Fruit fly (Drosophila melanogaster) whole organism, embryonic: ENCODE results near the gene Ppm1.

Experiments
- Atf6 ChIP-seq: fragments of 200-800 bp; sonication (Bioruptor generic); IDR thresholded peaks from 2 replicates; pipeline ENCODE4 v1.3.6; 2022; ENCODE audit warnings: missing biosample characterization, missing genetic modification characterization
- B-H2 ChIP-seq: fragments of 200-800 bp; sonication (Bioruptor generic); optimal IDR thresholded peaks from 2 replicates; lab custom pipeline; 2018; ENCODE audit warnings: missing biosample characterization, mild to moderate bottlenecking, missing genetic modification characterization
- BtbVII ChIP-seq: fragments of 200-800 bp; sonication (Bioruptor generic); optimal IDR thresholded peaks from 3 replicates; lab custom pipeline; 2017; ENCODE audit warnings: missing biosample characterization, mild to moderate bottlenecking, missing genetic modification characterization
- CG10543 ChIP-seq: fragments of 200-800 bp; sonication (Bioruptor generic); optimal IDR thresholded peaks from 3 replicates; lab custom pipeline; 2017; ENCODE audit warnings: missing biosample characterization, mild to moderate bottlenecking, missing genetic modification characterization, moderate library complexity
- CG10654 ChIP-seq: fragments of 200-800 bp; sonication (Bioruptor generic); optimal IDR thresholded peaks from 2 replicates; lab custom pipeline; 2016; ENCODE audit warnings: missing biosample characterization, missing genetic modification characterization
- CG11560 ChIP-seq: fragments of 200-800 bp; sonication (Bioruptor generic); IDR thresholded peaks from 3 replicates; pipeline ENCODE4 v1.3.6; 2022; ENCODE audit warnings: missing biosample characterization, missing genetic modification characterization
- CG11723 ChIP-seq: fragments of 200-800 bp; sonication (Bioruptor generic); optimal IDR thresholded peaks from 2 replicates; lab custom pipeline; 2017; ENCODE audit warnings: missing biosample characterization, mild to moderate bottlenecking, missing genetic modification characterization
- CG13775 ChIP-seq: fragments of 200-800 bp; sonication (Bioruptor generic); optimal IDR thresholded peaks from 3 replicates; lab custom pipeline; 2017; ENCODE audit warnings: missing biosample characterization, mild to moderate bottlenecking, missing genetic modification characterization
- CG14860 ChIP-seq: fragments of 200-800 bp; sonication (Bioruptor generic); IDR thresholded peaks from 3 replicates; pipeline ENCODE4 v1.3.6; 2022; ENCODE audit warnings: missing biosample characterization, missing genetic modification characterization; ENCODE audit not compliant: partially characterized antibody
- CG1602 ChIP-seq: fragments of 200-800 bp; sonication (Bioruptor generic); optimal IDR thresholded peaks from 3 replicates; lab custom pipeline; 2016; ENCODE audit warnings: missing biosample characterization, missing genetic modification characterization
- CG17328 ChIP-seq: fragments of 200-800 bp; sonication (Bioruptor generic); IDR thresholded peaks from 2 replicates; pipeline ENCODE4 v1.3.6; 2022; ENCODE audit warnings: missing biosample characterization, missing genetic modification characterization
- CG2678 ChIP-seq: fragments of 200-800 bp; sonication (Bioruptor generic); optimal IDR thresholded peaks from 3 replicates; lab custom pipeline; 2019; ENCODE audit warnings: missing biosample characterization, mild to moderate bottlenecking, missing genetic modification characterization, moderate library complexity
- CG2875 ChIP-seq: fragments of 200-800 bp; sonication (Bioruptor generic); optimal IDR thresholded peaks from 2 replicates; lab custom pipeline; 2017; ENCODE audit warnings: missing biosample characterization, mild to moderate bottlenecking, missing genetic modification characterization, missing genetic modification reagents
- CG34224 ChIP-seq: fragments of 200-800 bp; sonication (Bioruptor generic); IDR thresholded peaks from 3 replicates; pipeline ENCODE4 v1.3.6; 2022; ENCODE audit warnings: missing biosample characterization, missing genetic modification characterization; ENCODE audit not compliant: partially characterized antibody
- CG5245 ChIP-seq: fragments of 200-800 bp; sonication (Bioruptor generic); optimal IDR thresholded peaks from 3 replicates; lab custom pipeline; 2016; ENCODE audit warnings: missing biosample characterization, missing genetic modification characterization
- CG7271 ChIP-seq: fragments of 200-800 bp; sonication (Bioruptor generic); optimal IDR thresholded peaks from 2 replicates; lab custom pipeline; 2018; ENCODE audit warnings: missing biosample characterization, mild to moderate bottlenecking, missing genetic modification characterization, moderate library complexity
- CrebB ChIP-seq: fragments of 200-800 bp; sonication (Bioruptor generic); optimal IDR thresholded peaks from 3 replicates; lab custom pipeline; 2018; ENCODE audit warnings: missing biosample characterization, mild to moderate bottlenecking, missing genetic modification characterization
- D19A ChIP-seq: fragments of 200-800 bp; optimal IDR thresholded peaks from 3 replicates; lab custom pipeline; 2019; ENCODE audit warnings: missing biosample characterization, mild to moderate bottlenecking, missing genetic modification characterization, moderate library complexity
- Dek ChIP-seq: fragments of 200-800 bp; sonication (Bioruptor generic); optimal IDR thresholded peaks from 3 replicates; lab custom pipeline; 2019; ENCODE audit warnings: missing biosample characterization, mild to moderate bottlenecking, missing genetic modification characterization, moderate library complexity
- Dfd ChIP-seq, 2 experiments: fragments of >200 bp; optimal IDR thresholded peaks; 2 replicates each; lab custom pipeline; 2017; ENCODE audit warnings: missing biosample characterization in 2 of 2, missing genetic modification characterization in 2 of 2
- Dip2 ChIP-seq: fragments of 200-800 bp; sonication (Bioruptor generic); IDR thresholded peaks from 2 replicates; pipeline ENCODE4 v1.3.6; 2022; ENCODE audit warnings: missing biosample characterization, missing genetic modification characterization
- Hand ChIP-seq: fragments of 200-800 bp; sonication (Bioruptor generic); optimal IDR thresholded peaks from 2 replicates; lab custom pipeline; 2017; ENCODE audit warnings: mild to moderate bottlenecking, missing biosample characterization, missing genetic modification reagents, missing genetic modification characterization
- HmgZ ChIP-seq: fragments of 200-800 bp; sonication (Bioruptor generic); optimal IDR thresholded peaks from 2 replicates; lab custom pipeline; 2018; ENCODE audit warnings: missing biosample characterization, mild to moderate bottlenecking, missing genetic modification characterization
- Hmr ChIP-seq: fragments of 200-800 bp; sonication (Bioruptor generic); optimal IDR thresholded peaks from 3 replicates; lab custom pipeline; 2017; ENCODE audit warnings: mild to moderate bottlenecking, missing biosample characterization, missing genetic modification reagents, missing genetic modification characterization
- Hmx ChIP-seq: fragments of 200-800 bp; sonication (Bioruptor generic); optimal IDR thresholded peaks from 2 replicates; lab custom pipeline; 2016; ENCODE audit warnings: missing biosample characterization, missing genetic modification characterization
- Hr3 ChIP-seq: fragments of 200-800 bp; sonication (Bioruptor generic); optimal IDR thresholded peaks from 3 replicates; lab custom pipeline; 2016; ENCODE audit warnings: missing biosample characterization, missing genetic modification characterization
- Jarid2 ChIP-seq: fragments of 200-800 bp; sonication (Bioruptor generic); optimal IDR thresholded peaks from 3 replicates; lab custom pipeline; 2017; ENCODE audit warnings: mild to moderate bottlenecking, missing biosample characterization, missing genetic modification reagents, missing genetic modification characterization
- MBD-R2 ChIP-seq: fragments of 200-800 bp; sonication (Bioruptor generic); IDR thresholded peaks from 2 replicates; pipeline ENCODE4 v1.3.6; 2022; ENCODE audit warnings: missing biosample characterization, missing genetic modification characterization
- Mad ChIP-seq: fragments of 200-800 bp; sonication (Bioruptor generic); optimal IDR thresholded peaks from 2 replicates; lab custom pipeline; 2016; ENCODE audit warnings: missing biosample characterization, missing genetic modification characterization
- NFAT ChIP-seq: fragments of 200-800 bp; sonication (Bioruptor generic); IDR thresholded peaks from 2 replicates; pipeline ENCODE4 v1.3.6; 2022; ENCODE audit warnings: missing biosample characterization, missing genetic modification characterization
- Rfx ChIP-seq: fragments of 200-800 bp; sonication (Bioruptor generic); IDR thresholded peaks from 2 replicates; pipeline ENCODE4 v1.3.6; 2022; ENCODE audit warnings: missing biosample characterization, missing genetic modification characterization
- TFAM ChIP-seq: fragments of 200-800 bp; sonication (Bioruptor generic); optimal IDR thresholded peaks from 2 replicates; lab custom pipeline; 2017; ENCODE audit warnings: missing biosample characterization, missing genetic modification characterization, inconsistent platforms
- Usf ChIP-seq: fragments of 200-800 bp; sonication (Bioruptor generic); optimal IDR thresholded peaks from 2 replicates; lab custom pipeline; 2017; ENCODE audit warnings: missing genotype, missing biosample characterization, missing genetic modification characterization
- ac ChIP-seq: fragments of 200-800 bp; sonication (Bioruptor generic); optimal IDR thresholded peaks from 3 replicates; lab custom pipeline; 2017; ENCODE audit warnings: missing biosample characterization, mild to moderate bottlenecking, missing genetic modification characterization
- ash1 ChIP-seq: fragments of 200-800 bp; sonication (Bioruptor generic); optimal IDR thresholded peaks from 2 replicates; lab custom pipeline; 2018; ENCODE audit warnings: missing biosample characterization, mild to moderate bottlenecking, missing genetic modification characterization
- chm ChIP-seq: fragments of 200-800 bp; sonication (Bioruptor generic); IDR thresholded peaks from 2 replicates; pipeline ENCODE4 v1.3.6; 2022; ENCODE audit warnings: missing biosample characterization, missing genetic modification characterization
- corto ChIP-seq: fragments of 200-800 bp; sonication (Bioruptor generic); optimal IDR thresholded peaks from 2 replicates; lab custom pipeline; 2016; ENCODE audit warnings: missing biosample characterization, mild to moderate bottlenecking, missing genetic modification characterization, moderate library complexity
- crol ChIP-seq: fragments of 200-800 bp; sonication (Bioruptor generic); IDR thresholded peaks from 2 replicates; pipeline ENCODE4 v1.3.6; 2022; ENCODE audit warnings: missing biosample characterization, missing genetic modification characterization
- emc ChIP-seq: fragments of 200-800 bp; sonication (Bioruptor generic); optimal IDR thresholded peaks from 2 replicates; lab custom pipeline; 2016; ENCODE audit warnings: missing biosample characterization, missing genetic modification characterization
- exex ChIP-seq: fragments of 200-800 bp; sonication (Bioruptor generic); optimal IDR thresholded peaks from 4 replicates; lab custom pipeline; 2018; ENCODE audit warnings: missing biosample characterization, mild to moderate bottlenecking, missing genetic modification characterization, moderate library complexity
- fd3F ChIP-seq: fragments of 200-800 bp; sonication (Bioruptor generic); optimal IDR thresholded peaks from 2 replicates; lab custom pipeline; 2018; ENCODE audit warnings: missing biosample characterization, mild to moderate bottlenecking, missing genetic modification characterization, moderate library complexity
- gro ChIP-seq: fragments of 200-800 bp; sonication (Bioruptor generic); optimal IDR thresholded peaks from 2 replicates; lab custom pipeline; 2016; ENCODE audit warnings: missing biosample characterization, missing genetic modification characterization
- hb ChIP-seq: fragments of 200-800 bp; sonication (Bioruptor generic); IDR thresholded peaks from 3 replicates; pipeline ENCODE4 v1.3.6; 2022; ENCODE audit warnings: missing biosample characterization, missing genetic modification characterization; ENCODE audit not compliant: partially characterized antibody
- insv ChIP-seq, 2 experiments: fragments of 200-800 bp; sonication (Bioruptor generic); optimal IDR thresholded peaks; 3 replicates each; lab custom pipeline; 2016 to 2018; ENCODE audit warnings: missing biosample characterization in 2 of 2, missing genetic modification characterization in 2 of 2
- mirr ChIP-seq: fragments of 200-800 bp; sonication (Bioruptor generic); optimal IDR thresholded peaks from 3 replicates; lab custom pipeline; 2018; ENCODE audit warnings: missing biosample characterization, mild to moderate bottlenecking, missing genetic modification characterization
- pho ChIP-seq: fragments of 200-800 bp; sonication (Bioruptor generic); optimal IDR thresholded peaks from 2 replicates; lab custom pipeline; 2016; ENCODE audit warnings: missing biosample characterization, missing genetic modification characterization
- schlank ChIP-seq: fragments of 200-800 bp; sonication (Bioruptor generic); optimal IDR thresholded peaks from 2 replicates; lab custom pipeline; 2018; ENCODE audit warnings: missing biosample characterization, mild to moderate bottlenecking, missing genetic modification characterization
- seq ChIP-seq: fragments of 200-800 bp; sonication (Bioruptor generic); IDR thresholded peaks from 2 replicates; pipeline ENCODE4 v1.3.6; 2022; ENCODE audit warnings: missing biosample characterization, missing genetic modification characterization
- sim ChIP-seq: fragments of 200-800 bp; sonication (Bioruptor generic); IDR thresholded peaks from 2 replicates; pipeline ENCODE4 v1.3.6; 2022; ENCODE audit warnings: missing biosample characterization, missing genetic modification characterization
- sima ChIP-seq: fragments of 200-800 bp; sonication (Bioruptor generic); optimal IDR thresholded peaks from 2 replicates; lab custom pipeline; 2016; ENCODE audit warnings: missing biosample characterization, missing genetic modification characterization
- zfh1 ChIP-seq: fragments of 200-800 bp; sonication (Bioruptor generic); IDR thresholded peaks from 3 replicates; pipeline ENCODE4 v1.3.6; 2022; ENCODE audit warnings: missing biosample characterization, missing genetic modification characterization

The Ppm1 gene

DNA sequence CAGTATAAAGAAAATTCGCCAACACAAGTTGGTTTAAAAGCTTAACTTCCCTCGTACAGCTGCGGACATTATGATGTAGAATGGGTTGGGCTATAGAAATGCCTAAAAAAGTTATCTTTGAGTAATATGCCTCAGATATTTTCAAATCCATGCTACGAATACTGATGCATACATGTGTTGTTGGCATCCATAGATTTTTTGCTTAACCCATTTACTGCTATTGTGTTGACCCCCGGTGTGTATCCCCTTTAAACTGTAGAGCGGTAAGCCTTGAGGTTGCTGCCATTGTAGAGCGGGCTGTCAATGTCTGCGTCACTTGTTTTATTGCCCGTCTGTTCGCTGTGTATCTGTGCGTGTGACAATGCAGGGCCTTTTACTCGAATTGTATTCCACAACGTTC is 28.2 kb upstream of the Ppm1 start (continued):
- no peak for TF ChIP-seq CG7271 (tag; lab: Kevin White, UChicago)
- no peak for TF ChIP-seq ash1 (GFP tag; lab: Kevin White, UChicago)
- TF ChIP-seq Hmr (GFP tag; lab: Kevin White, UChicago) = peak; percentile 81
- no peak for TF ChIP-seq crol (GFP tag; lab: Robert Waterston, UW)
- TF ChIP-seq insv (GFP tag; optimal IDR thresholded peaks at IDR 0.05; lab: Kevin White, UChicago) = peak in 1 of 2 experiments; percentile 16
- TF ChIP-seq HmgZ (tag; lab: Kevin White, UChicago) = peak; percentile 51
- TF ChIP-seq CG10543 (GFP tag; lab: Kevin White, UChicago) = peak; percentile 9
- peak; percentile 64 for TF ChIP-seq Hand
- TF ChIP-seq sima (GFP tag; lab: Kevin White, UChicago) = no peak
- peak; percentile 81 for TF ChIP-seq CG2678
- TF ChIP-seq CG17328 (GFP tag; lab: Robert Waterston, UW) = peak; percentile 65
- peak; percentile 72 for TF ChIP-seq zfh1
- TF ChIP-seq CG5245 (GFP tag; lab: Kevin White, UChicago) = peak; percentile 65
- TF ChIP-seq pho (GFP tag; lab: Kevin White, UChicago) = peak; percentile 45
- no peak for TF ChIP-seq TFAM (GFP tag; lab: Kevin White, UChicago)
- no peak for TF ChIP-seq Hmx (GFP tag; lab: Kevin White, UChicago)
- TF ChIP-seq CG1602 = no peak
- TF ChIP-seq Jarid2 (GFP tag; lab: Kevin White, UChicago) = peak; percentile 2
- peak; percentile 72 for TF ChIP-seq CrebB (tag; lab: Kevin White, UChicago)
- TF ChIP-seq Dip2 (GFP tag; lab: Robert Waterston, UW) = no peak
- TF ChIP-seq fd3F (GFP tag; lab: Kevin White, UChicago) = peak; percentile 67
- TF ChIP-seq sim (GFP tag; lab: Robert Waterston, UW) = no peak; the same call in 1 of the 2 replicates
- peak; percentile 38 for TF ChIP-seq Usf (GFP tag; lab: Kevin White, UChicago)
- no peak for TF ChIP-seq ac (GFP tag; lab: Kevin White, UChicago)
- TF ChIP-seq NFAT (GFP tag; lab: Robert Waterston, UW) = 0 out of 2 replicates have a peak, but pooled peaks have one; percentile 56
- peak; percentile 51 for TF ChIP-seq CG10654
- TF ChIP-seq D19A = peak; percentile 46
- peak; percentile 47 for TF ChIP-seq Hr3
- no peak for TF ChIP-seq CG11560 (tag; lab: Robert Waterston, UW)
- TF ChIP-seq CG2875 = peak; percentile 33
- no peak for TF ChIP-seq CG34224 (GFP tag; lab: Robert Waterston, UW)
- peak; percentile 30 for TF ChIP-seq emc (GFP tag; lab: Kevin White, UChicago)
- peak; percentile 84 for TF ChIP-seq seq (GFP tag; lab: Robert Waterston, UW)
- peak; percentile 42 for TF ChIP-seq CG13775 (GFP tag; lab: Kevin White, UChicago)
- TF ChIP-seq B-H2 = no peak
- TF ChIP-seq gro (GFP tag; lab: Kevin White, UChicago) = peak; percentile 39
- TF ChIP-seq exex (tag; lab: Kevin White, UChicago) = no peak
- peak; percentile 72 for TF ChIP-seq Atf6 (GFP tag; lab: Robert Waterston, UW)
- TF ChIP-seq schlank (tag; lab: Kevin White, UChicago) = peak; percentile 66
- peak; percentile 80 for TF ChIP-seq Rfx (GFP tag; lab: Robert Waterston, UW)
- peak; percentile 66 for TF ChIP-seq BtbVII (GFP tag; lab: Kevin White, UChicago)
- TF ChIP-seq mirr (GFP tag; lab: Kevin White, UChicago) = peak; percentile 35
- TF ChIP-seq hb = no peak
- no peak for TF ChIP-seq CG14860 (GFP tag; lab: Robert Waterston, UW)
- TF ChIP-seq MBD-R2 (GFP tag; lab: Robert Waterston, UW) = peak; percentile 52; the same call in 1 of the 2 replicates
- peak; percentile 70; the same call in 1 of the 2 replicates for TF ChIP-seq chm
- peak; percentile 78 for TF ChIP-seq corto (GFP tag; lab: Kevin White, UChicago)
- peak; percentile 57 for TF ChIP-seq Mad (GFP tag; lab: Kevin White, UChicago)
- TF ChIP-seq Dek = peak; percentile 59
- TF ChIP-seq CG11723 = peak; percentile 41
- TF ChIP-seq Dfd (GFP tag; optimal IDR thresholded peaks at IDR 0.05; lab: Kevin White, UChicago) = no peak
